Fruit fly (Drosophila melanogaster) whole organism, embryonic: ENCODE data around the gene sle.

ENCODE experiments used
- CG10147 ChIP-seq: fragments of 200-800 bp; sonication (Bioruptor generic); optimal IDR thresholded peaks from 2 replicates; lab custom pipeline; 2019; ENCODE audit warnings: missing biosample characterization, mild to moderate bottlenecking, missing genetic modification characterization, moderate library complexity
- CG10321 ChIP-seq: fragments of 200-800 bp; sonication (Bioruptor generic); IDR thresholded peaks from 2 replicates; pipeline ENCODE4 v1.3.6; 2022; ENCODE audit warnings: missing biosample characterization, missing genetic modification characterization
- CG10979 ChIP-seq: fragments of 200-800 bp; sonication (Bioruptor generic); optimal IDR thresholded peaks from 2 replicates; lab custom pipeline; 2018; ENCODE audit warnings: missing biosample characterization, mild to moderate bottlenecking, missing genetic modification characterization, moderate library complexity
- CG13287 ChIP-seq: fragments of 200-800 bp; sonication (Bioruptor generic); IDR thresholded peaks from 2 replicates; pipeline ENCODE4 v1.3.6; 2022; ENCODE audit warnings: missing biosample characterization, missing genetic modification characterization; ENCODE audit not compliant: partially characterized antibody
- CG15479 ChIP-seq: fragments of 200-800 bp; sonication (Bioruptor generic); optimal IDR thresholded peaks from 3 replicates; lab custom pipeline; 2019; ENCODE audit warnings: missing biosample characterization, mild to moderate bottlenecking, missing genetic modification characterization, moderate library complexity
- CG15696 ChIP-seq: fragments of 200-800 bp; sonication (Bioruptor generic); optimal IDR thresholded peaks from 2 replicates; lab custom pipeline; 2019; ENCODE audit warnings: missing biosample characterization, mild to moderate bottlenecking, missing genetic modification characterization, moderate library complexity
- CG16813 ChIP-seq: fragments of 200-800 bp; sonication (Bioruptor generic); IDR thresholded peaks from 3 replicates; pipeline ENCODE4 v1.3.6; 2022; ENCODE audit warnings: missing biosample characterization, missing genetic modification characterization; ENCODE audit not compliant: partially characterized antibody
- CG1832 ChIP-seq: fragments of 200-800 bp; sonication (Bioruptor generic); optimal IDR thresholded peaks from 2 replicates; lab custom pipeline; 2017; ENCODE audit warnings: missing biosample characterization, mild to moderate bottlenecking, missing genetic modification characterization, inconsistent platforms
- CG2199 ChIP-seq: fragments of 200-800 bp; sonication (Bioruptor generic); IDR thresholded peaks from 3 replicates; pipeline ENCODE4 v1.3.6; 2022; ENCODE audit warnings: missing biosample characterization, missing genetic modification characterization
- CG34422 ChIP-seq: fragments of 200-800 bp; sonication (Bioruptor generic); IDR thresholded peaks from 3 replicates; pipeline ENCODE4 v1.3.6; 2022; ENCODE audit warnings: missing biosample characterization, missing genetic modification characterization
- CG3995 ChIP-seq: fragments of 200-800 bp; sonication (Bioruptor generic); optimal IDR thresholded peaks from 3 replicates; lab custom pipeline; 2016; ENCODE audit warnings: missing biosample characterization, missing genetic modification characterization
- CG4328 ChIP-seq: fragments of 200-800 bp; sonication (Bioruptor generic); optimal IDR thresholded peaks from 3 replicates; lab custom pipeline; 2017; ENCODE audit warnings: missing biosample characterization, missing genetic modification reagents, missing genetic modification characterization
- CG4617 ChIP-seq: fragments of 200-800 bp; sonication (Bioruptor generic); optimal IDR thresholded peaks from 3 replicates; lab custom pipeline; 2016; ENCODE audit warnings: missing biosample characterization, missing genetic modification characterization, borderline replicate concordance
- CG4854 ChIP-seq: fragments of 200-800 bp; sonication (Bioruptor generic); optimal IDR thresholded peaks from 2 replicates; lab custom pipeline; 2016; ENCODE audit warnings: missing biosample characterization, missing genetic modification characterization, inconsistent platforms
- CG7271 ChIP-seq: fragments of 200-800 bp; sonication (Bioruptor generic); optimal IDR thresholded peaks from 2 replicates; lab custom pipeline; 2018; ENCODE audit warnings: missing biosample characterization, mild to moderate bottlenecking, missing genetic modification characterization, moderate library complexity
- CG7928 ChIP-seq: fragments of 200-800 bp; sonication (Bioruptor generic); optimal IDR thresholded peaks from 2 replicates; lab custom pipeline; 2017; ENCODE audit warnings: missing biosample characterization, mild to moderate bottlenecking, missing genetic modification characterization
- CG7963 ChIP-seq: fragments of 200-800 bp; sonication (Bioruptor generic); IDR thresholded peaks from 3 replicates; pipeline ENCODE4 v1.3.6; 2022; ENCODE audit warnings: missing biosample characterization, missing genetic modification characterization; ENCODE audit not compliant: partially characterized antibody
- CG8089 ChIP-seq: fragments of 200-800 bp; sonication (Bioruptor generic); optimal IDR thresholded peaks from 3 replicates; lab custom pipeline; 2016; ENCODE audit warnings: missing biosample characterization, missing genetic modification characterization
- CG8290 ChIP-seq, 3 experiments: fragments of 200-800 bp; sonication (Bioruptor generic); optimal IDR thresholded peaks; 2 replicates each; lab custom pipeline; 2016 to 2019; ENCODE audit warnings: missing biosample characterization in 3 of 3, missing genetic modification characterization in 3 of 3, mild to moderate bottlenecking in 2 of 3, moderate library complexity in 1 of 3
- CG9215 ChIP-seq: fragments of 200-800 bp; sonication (Bioruptor generic); IDR thresholded peaks from 2 replicates; pipeline ENCODE4 v1.3.6; 2022; ENCODE audit warnings: missing biosample characterization, missing genetic modification characterization
- CTCF ChIP-seq: fragments of 200-800 bp; sonication (Bioruptor generic); optimal IDR thresholded peaks from 2 replicates; lab custom pipeline; 2017; ENCODE audit warnings: missing biosample characterization, mild to moderate bottlenecking, missing genetic modification characterization, moderate library complexity
- Chrac-16 ChIP-seq: fragments of 200-800 bp; sonication (Bioruptor generic); optimal IDR thresholded peaks from 3 replicates; lab custom pipeline; 2016; ENCODE audit warnings: missing biosample characterization, missing genetic modification characterization
- Ets97D ChIP-seq: fragments of 200-800 bp; sonication (Bioruptor generic); optimal IDR thresholded peaks from 3 replicates; lab custom pipeline; 2016; ENCODE audit warnings: missing biosample characterization, missing genetic modification characterization
- Fer3 ChIP-seq: fragments of 200-800 bp; sonication (Bioruptor generic); optimal IDR thresholded peaks from 2 replicates; lab custom pipeline; 2018; ENCODE audit warnings: missing biosample characterization, mild to moderate bottlenecking, missing genetic modification characterization, moderate library complexity
- Gug ChIP-seq: fragments of 200-800 bp; sonication (Bioruptor generic); IDR thresholded peaks from 4 replicates; pipeline ENCODE4 v1.3.6; 2022; ENCODE audit warnings: missing biosample characterization, missing genetic modification characterization
- Med ChIP-seq: fragments of 200-800 bp; sonication (Bioruptor generic); peaks from one replicate; lab custom pipeline; 2016; ENCODE audit warnings: missing biosample characterization, missing genetic modification characterization, mild to moderate bottlenecking, inconsistent platforms, moderate library complexity
- Rx ChIP-seq: fragments of 200-800 bp; sonication (Bioruptor generic); IDR thresholded peaks from 2 replicates; pipeline ENCODE4 v1.3.6; 2022; ENCODE audit warnings: missing biosample characterization, missing genetic modification characterization
- Sin3A ChIP-seq: fragments of >200 bp; optimal IDR thresholded peaks from 2 replicates; lab custom pipeline; 2018
- Sox100B ChIP-seq: fragments of 200-800 bp; sonication (Bioruptor generic); optimal IDR thresholded peaks from 3 replicates; lab custom pipeline; 2018; ENCODE audit warnings: missing biosample characterization, mild to moderate bottlenecking, missing genetic modification characterization
- Vsx1 ChIP-seq: fragments of 200-800 bp; sonication (Bioruptor generic); optimal IDR thresholded peaks from 2 replicates; lab custom pipeline; 2017; ENCODE audit warnings: missing biosample characterization, mild to moderate bottlenecking, missing genetic modification characterization, missing genetic modification reagents
- abd-A ChIP-seq: fragments of 200-800 bp; sonication (Bioruptor generic); optimal IDR thresholded peaks from 3 replicates; lab custom pipeline; 2019; ENCODE audit warnings: missing biosample characterization, mild to moderate bottlenecking, missing genetic modification characterization, moderate library complexity
- bowl ChIP-seq: fragments of 200-800 bp; sonication (Bioruptor generic); IDR thresholded peaks from 2 replicates; pipeline ENCODE4 v1.3.6; 2022; ENCODE audit warnings: missing biosample characterization, missing genetic modification characterization
- cad ChIP-seq: fragments of >200 bp; optimal IDR thresholded peaks from 2 replicates; lab custom pipeline; 2017; ENCODE audit warnings: missing biosample characterization, missing genetic modification characterization
- crol ChIP-seq: fragments of 200-800 bp; sonication (Bioruptor generic); IDR thresholded peaks from 2 replicates; pipeline ENCODE4 v1.3.6; 2022; ENCODE audit warnings: missing biosample characterization, missing genetic modification characterization
- disco-r ChIP-seq: fragments of 200-800 bp; sonication (Bioruptor generic); optimal IDR thresholded peaks from 2 replicates; lab custom pipeline; 2016; ENCODE audit warnings: missing biosample characterization, missing genetic modification characterization
- en ChIP-seq: fragments of 200-800 bp; sonication (Bioruptor generic); optimal IDR thresholded peaks from 2 replicates; lab custom pipeline; 2016; ENCODE audit warnings: missing biosample characterization, missing genetic modification characterization
- eve ChIP-seq, 2 experiments: fragments of >200 bp; optimal IDR thresholded peaks; 2 replicates each; lab custom pipeline; 2017; ENCODE audit warnings: missing biosample characterization in 2 of 2, missing genetic modification characterization in 2 of 2
- h ChIP-seq: fragments of >200 bp; optimal IDR thresholded peaks from 2 replicates; lab custom pipeline; 2017
- knrl ChIP-seq: fragments of 200-800 bp; sonication (Bioruptor generic); IDR thresholded peaks from 3 replicates; pipeline ENCODE4 v1.3.6; 2022; ENCODE audit warnings: missing biosample characterization, missing genetic modification characterization; ENCODE audit not compliant: partially characterized antibody
- lbe ChIP-seq: fragments of 200-800 bp; sonication (Bioruptor generic); optimal IDR thresholded peaks from 2 replicates; lab custom pipeline; 2016; ENCODE audit warnings: missing biosample characterization, mild to moderate bottlenecking, missing genetic modification characterization
- oc ChIP-seq: fragments of 200-800 bp; sonication (Bioruptor generic); optimal IDR thresholded peaks from 2 replicates; lab custom pipeline; 2018; ENCODE audit warnings: missing biosample characterization, mild to moderate bottlenecking, missing genetic modification characterization, moderate library complexity
- otp ChIP-seq: fragments of 200-800 bp; sonication (Bioruptor generic); IDR thresholded peaks from 3 replicates; pipeline ENCODE4, ENCODE4 v1.3.6; 2022; ENCODE audit warnings: missing biosample characterization, missing genetic modification characterization
- pros ChIP-seq: fragments of 200-800 bp; sonication (Bioruptor generic); optimal IDR thresholded peaks from 3 replicates; lab custom pipeline; 2019; ENCODE audit warnings: missing biosample characterization, mild to moderate bottlenecking, missing genetic modification characterization, moderate library complexity
- scrt ChIP-seq: fragments of 200-800 bp; sonication (Bioruptor generic); optimal IDR thresholded peaks from 2 replicates; lab custom pipeline; 2018; ENCODE audit warnings: missing biosample characterization, mild to moderate bottlenecking, missing genetic modification characterization, moderate library complexity
- sima ChIP-seq: fragments of 200-800 bp; sonication (Bioruptor generic); optimal IDR thresholded peaks from 2 replicates; lab custom pipeline; 2016; ENCODE audit warnings: missing biosample characterization, missing genetic modification characterization
- sna ChIP-seq: fragments of 200-800 bp; sonication (Bioruptor generic); IDR thresholded peaks from 2 replicates; pipeline ENCODE4 v1.3.6; 2022; ENCODE audit warnings: missing biosample characterization, missing genetic modification characterization; ENCODE audit not compliant: partially characterized antibody
- sob ChIP-seq: fragments of 200-800 bp; sonication (Bioruptor generic); IDR thresholded peaks from 2 replicates; pipeline ENCODE4 v1.3.6; 2022; ENCODE audit warnings: missing biosample characterization, missing genetic modification characterization
- tll ChIP-seq, 2 experiments: fragments of 200-800 bp in 1 of 2; fragments of >200 bp in 1 of 2; sonication (Bioruptor generic) in 1 of 2; optimal IDR thresholded peaks; 2 replicates each; lab custom pipeline; 2017 to 2019; ENCODE audit warnings: missing biosample characterization in 2 of 2, missing genetic modification characterization in 2 of 2, mild to moderate bottlenecking in 1 of 2, moderate library complexity in 1 of 2
- twi ChIP-seq: fragments of 200-800 bp; optimal IDR thresholded peaks from 2 replicates; lab custom pipeline; 2019; ENCODE audit warnings: missing biosample characterization, mild to moderate bottlenecking, missing genetic modification characterization, moderate library complexity
- unpg ChIP-seq: fragments of 200-800 bp; sonication (Bioruptor generic); optimal IDR thresholded peaks from 3 replicates; lab custom pipeline; 2018; ENCODE audit warnings: missing biosample characterization, mild to moderate bottlenecking, missing genetic modification characterization, moderate library complexity
- zen ChIP-seq: fragments of 200-800 bp; sonication (Bioruptor generic); optimal IDR thresholded peaks from 3 replicates; lab custom pipeline; 2018; ENCODE audit warnings: missing biosample characterization, mild to moderate bottlenecking, missing genetic modification characterization, moderate library complexity

sle gene

DNA sequence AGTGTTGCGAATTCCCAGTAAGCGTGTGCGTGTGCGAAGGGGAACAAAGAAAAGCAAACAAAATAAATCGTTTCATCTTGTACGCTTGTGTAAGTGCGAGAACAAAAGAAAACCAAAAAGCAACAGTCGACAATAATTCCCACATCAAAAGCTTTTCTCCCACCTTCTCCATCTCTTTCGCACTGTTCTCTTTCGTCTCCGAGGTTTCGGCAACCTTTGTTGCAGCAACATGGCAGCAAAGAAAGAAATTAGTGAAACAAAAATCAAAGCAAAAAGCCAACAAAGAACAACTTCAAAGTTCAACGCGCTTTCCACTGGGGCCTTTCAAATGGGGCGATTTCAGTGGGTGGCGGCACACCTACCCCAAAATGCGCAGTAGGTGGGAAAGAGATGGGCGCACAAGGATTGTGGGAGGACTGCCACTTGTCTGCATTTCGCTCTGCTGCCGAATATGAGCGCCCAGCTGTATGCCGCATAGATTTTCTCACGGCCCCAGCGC lies 19.1 kb downstream of the sle start (continued):
- peak; percentile 93 for TF ChIP-seq abd-A (tag; lab: Kevin White, UChicago)
- TF ChIP-seq Med (GFP tag; lab: Kevin White, UChicago): peak; percentile 62
- TF ChIP-seq CG8290 (GFP tag; optimal IDR thresholded peaks at IDR 0.05; lab: Kevin White, UChicago): no peak
- peak in 1 of 2 experiments; percentile 19 for TF ChIP-seq CG8290 (tag; optimal IDR thresholded peaks at IDR 0.05; lab: Kevin White, UChicago)
- TF ChIP-seq lbe (GFP tag; lab: Kevin White, UChicago): peak; percentile 68
- peak; percentile 38 for TF ChIP-seq CG1832 (GFP tag; lab: Kevin White, UChicago)
- no peak for TF ChIP-seq CG4617
- no peak for TF ChIP-seq CG2199 (GFP tag; lab: Robert Waterston, UW)
- peak; percentile 49 for TF ChIP-seq pros (GFP tag; lab: Kevin White, UChicago)
- no peak for TF ChIP-seq CG15696 (tag; lab: Kevin White, UChicago)
- no peak for TF ChIP-seq Sox100B
- TF ChIP-seq Vsx1 (GFP tag; lab: Kevin White, UChicago): no peak
- no peak for TF ChIP-seq CG4328 (GFP tag; lab: Kevin White, UChicago)
- TF ChIP-seq oc: no peak
- TF ChIP-seq, all 482 proteins: peak for 28

DNA sequence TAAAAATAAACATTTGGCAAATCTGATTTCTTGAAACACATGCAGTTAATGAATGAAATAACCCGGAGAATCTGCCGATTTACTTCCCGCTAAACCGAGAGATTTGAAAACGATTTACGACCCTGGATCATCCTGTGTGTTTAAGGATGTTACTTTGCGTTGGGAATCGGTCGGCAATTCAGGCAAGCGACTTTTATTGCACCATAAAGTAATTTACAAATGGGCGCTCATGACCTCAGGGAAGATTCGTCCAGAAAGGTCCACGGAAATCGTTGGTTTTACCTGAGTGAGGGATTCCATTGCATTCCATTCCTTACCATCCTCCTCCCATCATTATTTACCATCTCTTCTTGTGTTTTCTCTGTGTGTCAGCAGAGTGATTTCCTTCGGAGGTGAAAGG lies 19.9 kb downstream of the sle start:
- TF ChIP-seq CG7928 (GFP tag; lab: Kevin White, UChicago) (no peak), CG10147 (GFP tag; lab: Kevin White, UChicago) (no peak), sna (GFP tag; lab: Robert Waterston, UW) (no peak), CG10321 (GFP tag; lab: Robert Waterston, UW) (no peak), CG13287 (GFP tag; lab: Robert Waterston, UW) (no peak), twi (tag; lab: Kevin White, UChicago) (peak; percentile 27), otp (GFP tag; lab: Robert Waterston, UW) (no peak), CG3995 (GFP tag; lab: Kevin White, UChicago) (no peak), h (lab: Kevin White, UChicago) (no peak), zen (tag; lab: Kevin White, UChicago) (peak; percentile 97), unpg (GFP tag; lab: Kevin White, UChicago) (no peak), Gug (no peak), eve (GFP tag; optimal IDR thresholded peaks at IDR 0.05; lab: Kevin White, UChicago) (peak in 1 of 2 experiments; percentile 49), CG8089 (GFP tag; lab: Kevin White, UChicago) (no peak), Sin3A (no peak), tll (GFP tag; optimal IDR thresholded peaks at IDR 0.05; lab: Kevin White, UChicago) (peak in 1 of 2 experiments; percentile 93), crol (GFP tag; lab: Robert Waterston, UW) (no peak), disco-r (GFP tag; lab: Kevin White, UChicago) (no peak), Ets97D (GFP tag; lab: Kevin White, UChicago) (no peak), CG4854 (GFP tag; lab: Kevin White, UChicago) (no peak), knrl (GFP tag; lab: Robert Waterston, UW) (no peak), sob (GFP tag; lab: Robert Waterston, UW) (no peak), Rx (GFP tag; lab: Robert Waterston, UW) (no peak), CG7271 (tag; lab: Kevin White, UChicago) (peak; percentile 92), bowl (GFP tag; lab: Robert Waterston, UW) (no peak), Fer3 (tag; lab: Kevin White, UChicago) (no peak), CG16813 (GFP tag; lab: Robert Waterston, UW) (no peak), CG9215 (GFP tag; lab: Robert Waterston, UW) (no peak), CG15479 (GFP tag; lab: Kevin White, UChicago) (peak; percentile 56), CG34422 (GFP tag; lab: Robert Waterston, UW) (no peak), en (no peak), Chrac-16 (GFP tag; lab: Kevin White, UChicago) (no peak), cad (GFP tag; lab: Kevin White, UChicago) (peak; percentile 99), scrt (GFP tag; lab: Kevin White, UChicago) (no peak), CTCF (GFP tag; lab: Kevin White, UChicago) (no peak), CG10979 (tag; lab: Kevin White, UChicago) (no peak), CG7963 (GFP tag; lab: Robert Waterston, UW) (no peak), sima (GFP tag; lab: Kevin White, UChicago) (no peak)
